Fruit fly (Drosophila melanogaster): Measurements from ENCODE around the gene Acox3.

- TF ChIP-seq Scr (GFP tag; IDR thresholded peaks at IDR 0.05; ENCODE audit: partially characterized antibody) (no peak), kay (GFP tag; optimal IDR thresholded peaks at IDR 0.05) (no peak), Bdp1 (GFP tag; optimal IDR thresholded peaks at IDR 0.05) (no peak), Mad (GFP tag; optimal IDR thresholded peaks at IDR 0.05) (no peak), CoRest (tag; optimal IDR thresholded peaks at IDR 0.05) (no peak), ERR (GFP tag; optimal IDR thresholded peaks at IDR 0.05) (no peak), slp2 (GFP tag; optimal IDR thresholded peaks at IDR 0.05) (no peak), CG34376 (GFP tag; optimal IDR thresholded peaks at IDR 0.05) (no peak), usp (GFP tag; optimal IDR thresholded peaks at IDR 0.05) (no peak), Lpt (GFP tag; optimal IDR thresholded peaks at IDR 0.05) (no peak), wdn (GFP tag; IDR thresholded peaks at IDR 0.05) (no peak), lab (GFP tag; optimal IDR thresholded peaks at IDR 0.05) (no peak), CG17359 (tag; optimal IDR thresholded peaks at IDR 0.05) (no peak)
Measured at dm6 chr2L:6411953-6412352, 36.2 kb downstream of the Acox3 start, which contains the start of gene CG13982.

All from whole organism, embryonic.